Fruit fly (Drosophila melanogaster): ENCODE results near the gene CG32832.

Gene CG32832

dm6 chr2L:16886459-16886858 is 7.4 kb upstream of the CG32832 start:
- TF ChIP-seq HLH106 (tag; optimal IDR thresholded peaks at IDR 0.05) (no peak), Rel (GFP tag; optimal IDR thresholded peaks at IDR 0.05) (no peak), Rel (tag; optimal IDR thresholded peaks at IDR 0.05) (peak; percentile 64)

DNA sequence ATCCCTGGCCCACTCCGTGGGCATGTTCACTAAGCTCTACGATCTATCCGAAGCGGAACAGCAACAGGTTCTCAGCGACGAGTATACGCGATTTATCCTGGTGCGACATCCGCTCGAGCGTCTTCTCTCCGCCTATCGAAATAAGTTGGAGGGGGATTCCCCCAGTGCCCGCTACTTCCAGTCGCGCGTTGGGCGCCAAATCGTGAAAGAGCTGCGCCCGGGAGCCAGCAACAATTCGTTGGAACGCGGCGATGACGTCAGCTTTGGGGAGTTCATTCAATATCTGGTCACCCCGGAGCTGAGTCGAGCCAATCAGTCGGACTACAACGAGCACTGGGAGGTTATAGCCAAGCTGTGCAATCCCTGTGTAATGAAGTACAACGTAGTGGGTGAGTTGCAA is 6.3 kb upstream of the CG32832 start:
- TF ChIP-seq Jra (GFP tag; optimal IDR thresholded peaks at IDR 0.05) = no peak
- no peak for TF ChIP-seq Rel (GFP tag; optimal IDR thresholded peaks at IDR 0.05)
- peak; percentile 59 for TF ChIP-seq Rel (tag; optimal IDR thresholded peaks at IDR 0.05)

- no peak for TF ChIP-seq tai (GFP tag; optimal IDR thresholded peaks at IDR 0.05)
- TF ChIP-seq Hnf4 (GFP tag; optimal IDR thresholded peaks at IDR 0.05) = no peak
- no peak for TF ChIP-seq N (GFP tag; optimal IDR thresholded peaks at IDR 0.05)
Measured at dm6 chr2L:16884702-16885101, 5.6 kb upstream of the CG32832 start.

DNA sequence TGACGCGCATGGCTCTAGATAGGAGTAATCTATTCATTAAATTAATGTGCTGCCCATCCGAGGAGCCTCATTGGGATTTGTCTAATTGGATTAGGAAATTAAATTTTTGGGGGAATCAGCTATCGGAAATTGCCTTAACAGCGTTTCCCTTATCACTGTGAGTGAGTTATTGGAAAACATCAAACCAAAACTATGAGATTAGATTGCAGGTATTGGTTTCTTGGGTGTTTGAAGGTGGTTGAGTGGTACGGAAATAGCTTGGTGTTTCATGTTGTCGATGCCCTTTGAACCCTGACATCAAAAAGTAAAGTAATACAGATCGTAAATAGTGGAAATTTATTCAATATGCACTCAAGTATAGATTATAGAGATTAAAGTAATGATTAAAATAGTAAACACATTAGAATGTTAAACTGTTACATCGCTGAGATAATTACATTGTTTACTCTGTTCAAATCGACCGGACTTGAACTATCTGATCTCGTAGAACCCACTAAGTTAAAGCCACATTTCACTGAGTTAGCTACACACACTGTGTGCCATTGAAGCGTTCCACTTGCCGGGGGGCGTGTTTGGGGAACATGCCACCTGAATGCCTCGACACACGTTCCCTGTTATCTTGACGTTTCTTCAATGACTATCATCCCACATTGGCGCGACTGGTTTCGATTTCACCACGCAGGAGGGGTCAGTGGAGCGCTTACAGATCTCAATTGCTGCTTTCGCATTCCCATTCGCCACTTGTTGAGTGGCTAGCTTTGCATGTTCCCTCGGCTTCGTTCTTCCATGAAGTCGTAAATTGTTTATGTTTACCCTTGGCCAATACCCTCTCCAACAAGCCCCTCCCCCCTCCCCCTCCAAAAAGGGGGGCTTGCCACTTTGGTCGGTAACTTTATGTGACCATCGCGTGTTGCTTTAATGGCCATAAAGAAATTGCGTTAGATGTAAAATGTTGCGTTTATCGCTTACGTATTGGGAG is 4.1 kb upstream of the CG32832 start:
- TF ChIP-seq dl (GFP tag; optimal IDR thresholded peaks at IDR 0.05; ENCODE audit: insufficient read depth in 1 of 2, partially characterized antibody in 2 of 2) = no peak
- TF ChIP-seq foxo (GFP tag; optimal IDR thresholded peaks at IDR 0.05) = no peak
- TF ChIP-seq br (GFP tag; optimal IDR thresholded peaks at IDR 0.05) = no peak
- TF ChIP-seq CG32264 (GFP tag; optimal IDR thresholded peaks at IDR 0.05) = no peak
- no peak for TF ChIP-seq rgr (GFP tag; optimal IDR thresholded peaks at IDR 0.05)
- TF ChIP-seq Myc (optimal IDR thresholded peaks at IDR 0.05) = no peak
- no peak for TF ChIP-seq N (GFP tag; optimal IDR thresholded peaks at IDR 0.05)
- no peak for TF ChIP-seq CG9705 (GFP tag; optimal IDR thresholded peaks at IDR 0.05)
- TF ChIP-seq psq (GFP tag; optimal IDR thresholded peaks at IDR 0.05) = no peak
- no peak for TF ChIP-seq ey (GFP tag; optimal IDR thresholded peaks at IDR 0.05)
- no peak for TF ChIP-seq Mio (GFP tag; optimal IDR thresholded peaks at IDR 0.05)

DNA sequence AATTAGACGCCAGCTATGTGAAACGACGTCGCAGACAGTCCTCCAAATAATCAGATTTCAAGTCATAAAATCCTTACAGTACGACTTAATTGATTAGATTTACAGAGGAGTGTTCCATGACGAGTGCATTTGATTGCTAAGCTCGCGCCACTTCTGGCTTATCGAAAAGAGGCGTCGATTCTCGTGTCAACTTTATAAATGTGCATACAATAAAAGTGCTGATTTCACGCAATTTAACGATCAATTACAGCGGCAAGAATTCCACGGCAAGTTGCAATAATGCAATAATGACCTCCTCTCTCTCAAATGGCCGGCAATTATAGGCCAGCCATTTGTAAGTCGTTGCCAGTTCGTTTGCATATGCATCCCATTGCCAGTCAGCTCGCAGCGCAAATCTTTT is 3.3 kb upstream of the CG32832 start:
- TF ChIP-seq CG9705 (GFP tag; optimal IDR thresholded peaks at IDR 0.05) = no peak
- no peak for TF ChIP-seq OdsH (GFP tag; optimal IDR thresholded peaks at IDR 0.05)
- TF ChIP-seq woc (GFP tag; optimal IDR thresholded peaks at IDR 0.05) = no peak
- TF ChIP-seq Dfd (GFP tag; optimal IDR thresholded peaks at IDR 0.05) = no peak
- TF ChIP-seq Hr83 (GFP tag; optimal IDR thresholded peaks at IDR 0.05; ENCODE audit: poor library complexity, severe bottlenecking) = no peak
- TF ChIP-seq Mio (GFP tag; optimal IDR thresholded peaks at IDR 0.05) = no peak
- no peak for TF ChIP-seq Vsx2 (GFP tag; optimal IDR thresholded peaks at IDR 0.05; ENCODE audit: partially characterized antibody)
- no peak for TF ChIP-seq pan (optimal IDR thresholded peaks at IDR 0.05)
- no peak for TF ChIP-seq br (GFP tag; optimal IDR thresholded peaks at IDR 0.05)
- TF ChIP-seq Abd-B (GFP tag; optimal IDR thresholded peaks at IDR 0.05) = no peak
- no peak for TF ChIP-seq psq (GFP tag; optimal IDR thresholded peaks at IDR 0.05)
- no peak for TF ChIP-seq sage (GFP tag; optimal IDR thresholded peaks at IDR 0.05)
- TF ChIP-seq tai (GFP tag; optimal IDR thresholded peaks at IDR 0.05) = no peak
- no peak for TF ChIP-seq CG32264 (GFP tag; optimal IDR thresholded peaks at IDR 0.05)
- no peak for TF ChIP-seq foxo (GFP tag; optimal IDR thresholded peaks at IDR 0.05)
- TF ChIP-seq Hnf4 (GFP tag; optimal IDR thresholded peaks at IDR 0.05) = no peak

- peak in 1 of 2 experiments; percentile 8 for TF ChIP-seq foxo (GFP tag; optimal IDR thresholded peaks at IDR 0.05)
- TF ChIP-seq pan (optimal IDR thresholded peaks at IDR 0.05) = no peak
- TF ChIP-seq Hr78 (GFP tag; optimal IDR thresholded peaks at IDR 0.05) = no peak
- peak; percentile 62 to 74 for TF ChIP-seq dl (GFP tag; optimal IDR thresholded peaks at IDR 0.05; ENCODE audit: insufficient read depth in 1 of 2, partially characterized antibody in 2 of 2)
- no peak for TF ChIP-seq CG32264 (GFP tag; optimal IDR thresholded peaks at IDR 0.05)
- TF ChIP-seq dmrt93B (GFP tag; optimal IDR thresholded peaks at IDR 0.05) = no peak
- no peak for TF ChIP-seq dsf (GFP tag; optimal IDR thresholded peaks at IDR 0.05; ENCODE audit: borderline replicate concordance)
- peak; percentile 13 for TF ChIP-seq h (GFP tag; optimal IDR thresholded peaks at IDR 0.05)
- no peak for TF ChIP-seq Dfd (GFP tag; optimal IDR thresholded peaks at IDR 0.05)
- no peak for TF ChIP-seq CG9705 (GFP tag; optimal IDR thresholded peaks at IDR 0.05)
- no peak for TF ChIP-seq Myc (optimal IDR thresholded peaks at IDR 0.05)
- TF ChIP-seq Sp1 (GFP tag; optimal IDR thresholded peaks at IDR 0.05) = no peak
- peak; percentile 14 for TF ChIP-seq Vsx2 (GFP tag; optimal IDR thresholded peaks at IDR 0.05; ENCODE audit: partially characterized antibody)
- TF ChIP-seq Dif (GFP tag; optimal IDR thresholded peaks at IDR 0.05; ENCODE audit: partially characterized antibody) = peak; percentile 83
- TF ChIP-seq woc (GFP tag; optimal IDR thresholded peaks at IDR 0.05) = peak; percentile 29
- no peak for TF ChIP-seq fru (GFP tag; optimal IDR thresholded peaks at IDR 0.05)
- TF ChIP-seq sage (GFP tag; optimal IDR thresholded peaks at IDR 0.05) = no peak
- no peak for TF ChIP-seq Rel (GFP tag; optimal IDR thresholded peaks at IDR 0.05)
- TF ChIP-seq Rel (tag; optimal IDR thresholded peaks at IDR 0.05) = peak; percentile 29
- peak; percentile 4 for TF ChIP-seq br (GFP tag; optimal IDR thresholded peaks at IDR 0.05)
- no peak for TF ChIP-seq Hnf4 (GFP tag; optimal IDR thresholded peaks at IDR 0.05)
- no peak for TF ChIP-seq Mio (GFP tag; optimal IDR thresholded peaks at IDR 0.05)
- peak; percentile 48 for TF ChIP-seq rgr (GFP tag; optimal IDR thresholded peaks at IDR 0.05)
- TF ChIP-seq Hr83 (GFP tag; optimal IDR thresholded peaks at IDR 0.05; ENCODE audit: poor library complexity, severe bottlenecking) = peak; percentile 52
Measured at dm6 chr2L:16880930-16881329, 1.8 kb upstream of the CG32832 start.
